Fruit fly (Drosophila melanogaster) whole organism, embryonic: ENCODE results near the gene sunn.

ENCODE experiments used
- BEAF-32 ChIP-seq: fragments of 200-800 bp; sonication (Bioruptor generic); optimal IDR thresholded peaks from 3 replicates; lab custom pipeline; 2017; ENCODE audit warnings: missing biosample characterization, missing genetic modification characterization, mild to moderate bottlenecking, moderate library complexity, missing genetic modification reagents
- CG10267 ChIP-seq: fragments of 200-800 bp; sonication (Bioruptor generic); optimal IDR thresholded peaks from 2 replicates; lab custom pipeline; 2018; ENCODE audit warnings: missing biosample characterization, mild to moderate bottlenecking, missing genetic modification characterization, moderate library complexity
- CG10654 ChIP-seq: fragments of 200-800 bp; sonication (Bioruptor generic); optimal IDR thresholded peaks from 2 replicates; lab custom pipeline; 2016; ENCODE audit warnings: missing biosample characterization, missing genetic modification characterization
- CG11504 ChIP-seq: fragments of 200-800 bp; sonication (Bioruptor generic); optimal IDR thresholded peaks from 3 replicates; lab custom pipeline; 2019; ENCODE audit warnings: missing biosample characterization, mild to moderate bottlenecking, missing genetic modification characterization, moderate library complexity
- CG11560 ChIP-seq: fragments of 200-800 bp; sonication (Bioruptor generic); IDR thresholded peaks from 3 replicates; pipeline ENCODE4 v1.3.6; 2022; ENCODE audit warnings: missing biosample characterization, missing genetic modification characterization
- CG12104 ChIP-seq: fragments of 200-800 bp; sonication (Bioruptor generic); optimal IDR thresholded peaks from 3 replicates; lab custom pipeline; 2016; ENCODE audit warnings: missing biosample characterization, missing genetic modification characterization
- CG12155 ChIP-seq: fragments of 200-800 bp; sonication (Bioruptor generic); optimal IDR thresholded peaks from 3 replicates; lab custom pipeline; 2016; ENCODE audit warnings: missing biosample characterization, missing genetic modification characterization
- CG14965 ChIP-seq: fragments of 200-800 bp; sonication (Bioruptor generic); optimal IDR thresholded peaks from 2 replicates; lab custom pipeline; 2016; ENCODE audit warnings: missing biosample characterization, missing genetic modification characterization, borderline replicate concordance
- CG15269 ChIP-seq: fragments of 200-800 bp; sonication (Bioruptor generic); optimal IDR thresholded peaks from 2 replicates; lab custom pipeline; 2018; ENCODE audit warnings: missing biosample characterization, mild to moderate bottlenecking, missing genetic modification characterization, moderate library complexity
- CG15514 ChIP-seq: fragments of 200-800 bp; sonication (Bioruptor generic); optimal IDR thresholded peaks from 3 replicates; lab custom pipeline; 2017; ENCODE audit warnings: missing biosample characterization, missing genetic modification characterization, mild to moderate bottlenecking, moderate library complexity, missing genetic modification reagents
- CG16863 ChIP-seq: fragments of 200-800 bp; sonication (Bioruptor generic); optimal IDR thresholded peaks from 3 replicates; lab custom pipeline; 2016; ENCODE audit warnings: missing biosample characterization, missing genetic modification characterization
- CG17829 ChIP-seq: fragments of 200-800 bp; optimal IDR thresholded peaks from 2 replicates; lab custom pipeline; 2019; ENCODE audit warnings: missing biosample characterization, mild to moderate bottlenecking, missing genetic modification characterization, moderate library complexity
- CG2199 ChIP-seq: fragments of 200-800 bp; sonication (Bioruptor generic); IDR thresholded peaks from 3 replicates; pipeline ENCODE4 v1.3.6; 2022; ENCODE audit warnings: missing biosample characterization, missing genetic modification characterization
- CG30020 ChIP-seq: fragments of 200-800 bp; optimal IDR thresholded peaks from 2 replicates; lab custom pipeline; 2019; ENCODE audit warnings: missing biosample characterization, mild to moderate bottlenecking, missing genetic modification characterization, moderate library complexity
- CG31388 ChIP-seq: fragments of 200-800 bp; sonication (Bioruptor generic); optimal IDR thresholded peaks from 2 replicates; lab custom pipeline; 2016; ENCODE audit warnings: missing biosample characterization, missing genetic modification characterization
- CG4360 ChIP-seq: fragments of 200-800 bp; sonication (Bioruptor generic); IDR thresholded peaks from 2 replicates; pipeline ENCODE4 v1.3.6; 2022; ENCODE audit warnings: missing biosample characterization, missing genetic modification characterization
- CG4404 ChIP-seq: fragments of 200-800 bp; sonication (Bioruptor generic); IDR thresholded peaks from 2 replicates; pipeline ENCODE4 v1.3.6; 2022; ENCODE audit warnings: missing biosample characterization, missing genetic modification characterization
- CG7745 ChIP-seq: fragments of 200-800 bp; sonication (Bioruptor generic); optimal IDR thresholded peaks from 2 replicates; lab custom pipeline; 2018; ENCODE audit warnings: missing biosample characterization, mild to moderate bottlenecking, missing genetic modification characterization, moderate library complexity
- CG7839 ChIP-seq: fragments of 200-800 bp; sonication (Bioruptor generic); optimal IDR thresholded peaks from 3 replicates; lab custom pipeline; 2018; ENCODE audit warnings: missing biosample characterization, mild to moderate bottlenecking, missing genetic modification characterization, moderate library complexity
- CTCF ChIP-seq: fragments of 200-800 bp; sonication (Bioruptor generic); optimal IDR thresholded peaks from 2 replicates; lab custom pipeline; 2017; ENCODE audit warnings: missing biosample characterization, mild to moderate bottlenecking, missing genetic modification characterization, moderate library complexity
- Camta ChIP-seq: fragments of 200-800 bp; sonication (Bioruptor generic); optimal IDR thresholded peaks from 2 replicates; lab custom pipeline; 2016; ENCODE audit warnings: missing biosample characterization, missing genetic modification characterization
- Dbx ChIP-seq: fragments of 200-800 bp; sonication (Bioruptor generic); IDR thresholded peaks from 3 replicates; pipeline ENCODE4 v1.3.6; 2022; ENCODE audit warnings: missing biosample characterization, missing genetic modification characterization
- Doc3 ChIP-seq: fragments of 200-800 bp; sonication (Bioruptor generic); IDR thresholded peaks from 3 replicates; pipeline ENCODE4 v1.3.6; 2022; ENCODE audit warnings: missing biosample characterization, missing genetic modification characterization; ENCODE audit not compliant: partially characterized antibody
- HLH54F ChIP-seq: fragments of 200-800 bp; sonication (Bioruptor generic); optimal IDR thresholded peaks from 3 replicates; lab custom pipeline; 2016; ENCODE audit warnings: missing biosample characterization, missing genetic modification characterization
- Hmx ChIP-seq: fragments of 200-800 bp; sonication (Bioruptor generic); optimal IDR thresholded peaks from 2 replicates; lab custom pipeline; 2016; ENCODE audit warnings: missing biosample characterization, missing genetic modification characterization
- Hsf ChIP-seq: fragments of 200-800 bp; sonication (Bioruptor generic); optimal IDR thresholded peaks from 3 replicates; lab custom pipeline; 2016; ENCODE audit warnings: missing biosample characterization, missing genetic modification characterization
- Mrtf ChIP-seq: fragments of 200-800 bp; sonication (Bioruptor generic); IDR thresholded peaks from 3 replicates; pipeline ENCODE4 v1.3.6; 2022; ENCODE audit warnings: missing biosample characterization, missing genetic modification characterization
- Trl ChIP-seq, 3 experiments: fragments of >200 bp in 2 of 3; fragments of 200-800 bp in 1 of 3; sonication (Bioruptor generic) in 1 of 3; optimal IDR thresholded peaks; 2 replicates in 1 of 3; 3 replicates in 2 of 3; lab custom pipeline; 2016 to 2017; ENCODE audit warnings: missing biosample characterization in 1 of 3, missing genetic modification characterization in 1 of 3
- Xbp1 ChIP-seq: fragments of 200-800 bp; sonication (Bioruptor generic); optimal IDR thresholded peaks from 3 replicates; lab custom pipeline; 2016; ENCODE audit warnings: missing biosample characterization, mild to moderate bottlenecking, missing genetic modification characterization
- ab ChIP-seq: fragments of 200-800 bp; sonication (Bioruptor generic); optimal IDR thresholded peaks from 2 replicates; lab custom pipeline; 2016; ENCODE audit warnings: missing biosample characterization, missing genetic modification characterization
- ase ChIP-seq: fragments of 200-800 bp; sonication (Bioruptor generic); IDR thresholded peaks from 3 replicates; pipeline ENCODE4 v1.3.6; 2022; ENCODE audit warnings: missing biosample characterization, missing genetic modification characterization
- cg ChIP-seq: fragments of 200-800 bp; sonication (Bioruptor generic); optimal IDR thresholded peaks from 3 replicates; lab custom pipeline; 2019; ENCODE audit warnings: missing biosample characterization, mild to moderate bottlenecking, missing genetic modification characterization, moderate library complexity
- cwo ChIP-seq: fragments of 200-800 bp; sonication (Bioruptor generic); optimal IDR thresholded peaks from 3 replicates; lab custom pipeline; 2017; ENCODE audit warnings: missing biosample characterization, missing genetic modification characterization, mild to moderate bottlenecking, moderate library complexity, missing genetic modification reagents
- h ChIP-seq: fragments of >200 bp; optimal IDR thresholded peaks from 2 replicates; lab custom pipeline; 2017
- jumu ChIP-seq: fragments of 200-800 bp; sonication (Bioruptor generic); optimal IDR thresholded peaks from 3 replicates; lab custom pipeline; 2016; ENCODE audit warnings: missing biosample characterization, missing genetic modification characterization
- lilli ChIP-seq: fragments of 200-800 bp; sonication (Bioruptor generic); optimal IDR thresholded peaks from 3 replicates; lab custom pipeline; 2016; ENCODE audit warnings: missing biosample characterization, missing genetic modification characterization
- lov ChIP-seq, 2 experiments: fragments of 200-800 bp in 1 of 2; fragments of >200 bp in 1 of 2; sonication (Bioruptor generic) in 1 of 2; IDR thresholded peaks in 1 of 2; optimal IDR thresholded peaks in 1 of 2; 2 replicates in 1 of 2; 3 replicates in 1 of 2; pipeline versions ENCODE4 v1.3.6 to Lab custom; 2017 to 2022; ENCODE audit warnings: missing biosample characterization in 1 of 2, missing genetic modification characterization in 1 of 2
- nom ChIP-seq: fragments of 200-800 bp; sonication (Bioruptor generic); optimal IDR thresholded peaks from 2 replicates; lab custom pipeline; 2017; ENCODE audit warnings: missing biosample characterization, missing genetic modification characterization, mild to moderate bottlenecking, moderate library complexity, missing genetic modification reagents
- pfk ChIP-seq: fragments of 200-800 bp; sonication (Bioruptor generic); optimal IDR thresholded peaks from 2 replicates; lab custom pipeline; 2018; ENCODE audit warnings: missing biosample characterization, mild to moderate bottlenecking, missing genetic modification characterization, moderate library complexity
- pnt ChIP-seq: fragments of 200-800 bp; sonication (Bioruptor generic); optimal IDR thresholded peaks from 3 replicates; lab custom pipeline; 2016; ENCODE audit warnings: missing biosample characterization, missing genetic modification characterization
- ro ChIP-seq: fragments of 200-800 bp; sonication (Bioruptor generic); IDR thresholded peaks from 2 replicates; pipeline ENCODE4 v1.3.6; 2022; ENCODE audit warnings: missing biosample characterization, missing genetic modification characterization
- salm ChIP-seq: fragments of 200-800 bp; sonication (Bioruptor generic); optimal IDR thresholded peaks from 2 replicates; lab custom pipeline; 2018; ENCODE audit warnings: missing biosample characterization, mild to moderate bottlenecking, missing genetic modification characterization
- sd ChIP-seq: fragments of 200-800 bp; sonication (Bioruptor generic); optimal IDR thresholded peaks from 3 replicates; lab custom pipeline; 2018; ENCODE audit warnings: missing biosample characterization, mild to moderate bottlenecking, missing genetic modification characterization, moderate library complexity
- sima ChIP-seq: fragments of 200-800 bp; sonication (Bioruptor generic); optimal IDR thresholded peaks from 2 replicates; lab custom pipeline; 2016; ENCODE audit warnings: missing biosample characterization, missing genetic modification characterization
- trh ChIP-seq: fragments of 200-800 bp; sonication (Bioruptor generic); optimal IDR thresholded peaks from 2 replicates; lab custom pipeline; 2016; ENCODE audit warnings: missing biosample characterization, missing genetic modification characterization
- tup ChIP-seq: fragments of 200-800 bp; sonication (Bioruptor generic); optimal IDR thresholded peaks from 2 replicates; lab custom pipeline; 2016; ENCODE audit warnings: missing biosample characterization, mild to moderate bottlenecking, missing genetic modification characterization, moderate library complexity
- usp ChIP-seq: fragments of >200 bp; optimal IDR thresholded peaks from 2 replicates; lab custom pipeline; 2017; ENCODE audit warnings: missing biosample characterization, missing genetic modification characterization
- zen ChIP-seq: fragments of 200-800 bp; sonication (Bioruptor generic); optimal IDR thresholded peaks from 3 replicates; lab custom pipeline; 2018; ENCODE audit warnings: missing biosample characterization, mild to moderate bottlenecking, missing genetic modification characterization, moderate library complexity

sunn gene

DNA sequence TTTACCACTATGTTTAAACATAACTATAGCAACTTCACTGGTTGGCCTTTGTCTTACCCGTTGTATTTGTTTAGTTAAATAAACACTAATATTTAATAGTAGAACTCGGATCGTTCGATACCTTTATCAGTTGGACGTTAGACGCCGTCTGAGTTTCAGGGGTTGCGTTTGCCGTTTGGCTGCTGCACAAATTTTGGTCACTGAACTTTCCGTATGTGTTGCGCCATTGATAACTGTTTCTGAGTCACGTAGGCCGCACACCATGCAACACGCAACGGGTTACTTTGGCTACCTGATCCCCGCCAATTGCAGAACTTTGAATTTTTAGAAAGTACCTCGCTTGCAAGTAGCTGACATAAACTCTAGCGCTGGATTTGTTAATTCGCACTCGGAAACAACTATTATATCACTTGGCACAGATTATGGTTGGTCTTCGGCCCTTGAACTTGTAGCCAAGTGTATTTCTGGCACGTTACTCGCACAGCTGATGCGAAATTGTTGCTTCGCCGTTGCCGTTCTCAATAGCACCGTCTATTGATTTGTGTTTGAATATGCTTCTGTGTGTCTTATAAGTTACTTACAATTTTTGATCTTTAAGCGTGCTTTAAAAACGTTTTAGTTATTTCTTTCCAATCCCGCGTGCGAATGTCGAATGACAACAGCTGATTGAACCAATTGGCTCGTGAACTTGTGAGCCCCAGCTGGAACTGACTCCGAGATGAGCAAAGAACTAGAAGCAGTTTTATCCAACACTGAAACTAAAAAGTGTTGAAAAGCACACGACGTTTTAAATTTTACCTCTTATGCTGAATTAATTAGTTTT, 31.6 kb upstream of the sunn start, which contains the start of gene Dph1 (continued):
- TF ChIP-seq CG11560 (tag; lab: Robert Waterston, UW) (peak; percentile 73), Mrtf (GFP tag; lab: Robert Waterston, UW) (peak; percentile 87; the same call in 2 of the 3 replicates), CG4404 (peak; percentile 48; the same call in 1 of the 2 replicates), CG14965 (GFP tag; lab: Kevin White, UChicago) (peak; percentile 47), ab (peak; percentile 77), CG10654 (GFP tag; lab: Kevin White, UChicago) (peak; percentile 77), cwo (peak; percentile 85), CG16863 (GFP tag; lab: Kevin White, UChicago) (peak; percentile 71), pfk (GFP tag; lab: Kevin White, UChicago) (peak; percentile 55), BEAF-32 (peak; percentile 30), CG11504 (peak; percentile 89), jumu (GFP tag; lab: Kevin White, UChicago) (peak; percentile 82), zen (tag; lab: Kevin White, UChicago) (peak; percentile 41), trh (peak; percentile 52), lilli (GFP tag; lab: Kevin White, UChicago) (peak; percentile 87), CG15514 (peak; percentile 100), tup (GFP tag; lab: Kevin White, UChicago) (peak; percentile 47), CG7839 (tag; lab: Kevin White, UChicago) (peak; percentile 88), nom (GFP tag; lab: Kevin White, UChicago) (peak; percentile 85), h (lab: Kevin White, UChicago) (no peak), CG30020 (tag; lab: Kevin White, UChicago) (peak; percentile 22), salm (tag; lab: Kevin White, UChicago) (peak; percentile 53), CG15269 (tag; lab: Kevin White, UChicago) (peak; percentile 84), Xbp1 (GFP tag; lab: Kevin White, UChicago) (peak; percentile 86), Trl (optimal IDR thresholded peaks at IDR 0.05; lab: Kevin White, UChicago) (no peak), Trl (GFP tag; optimal IDR thresholded peaks at IDR 0.05; lab: Kevin White, UChicago) (peak; percentile 78), HLH54F (peak; percentile 74), CG17829 (tag; lab: Kevin White, UChicago) (peak; percentile 82), CG7745 (tag; lab: Kevin White, UChicago) (peak; percentile 34), ro (GFP tag; lab: Robert Waterston, UW) (0 out of 2 replicates have a peak, but pooled peaks have one; percentile 20), CG12155 (peak; percentile 58), Doc3 (GFP tag; lab: Robert Waterston, UW) (peak; percentile 15; the same call in 1 of the 3 replicates), ase (GFP tag; lab: Robert Waterston, UW) (peak; percentile 78; the same call in 2 of the 3 replicates), lov (optimal IDR thresholded peaks at IDR 0.05; lab: Kevin White, UChicago) (no peak), lov (GFP tag; IDR thresholded peaks at IDR 0.05; lab: Robert Waterston, UW) (peak; percentile 67; the same call in 1 of the 3 replicates), Dbx (peak; percentile 48; the same call in 1 of the 3 replicates), CG31388 (GFP tag; lab: Kevin White, UChicago) (peak; percentile 12), CG2199 (GFP tag; lab: Robert Waterston, UW) (peak; percentile 76; the same call in 2 of the 3 replicates), cg (GFP tag; lab: Kevin White, UChicago) (no peak), Hmx (GFP tag; lab: Kevin White, UChicago) (no peak), sd (tag; lab: Kevin White, UChicago) (peak; percentile 81), CG4360 (GFP tag; lab: Robert Waterston, UW) (peak; percentile 61), usp (GFP tag; lab: Kevin White, UChicago) (no peak), CTCF (GFP tag; lab: Kevin White, UChicago) (peak; percentile 24), sima (peak; percentile 2), pnt (GFP tag; lab: Kevin White, UChicago) (peak; percentile 68), Hsf (peak; percentile 76), CG12104 (GFP tag; lab: Kevin White, UChicago) (peak; percentile 80), CG10267 (peak; percentile 96), Camta (GFP tag; lab: Kevin White, UChicago) (peak; percentile 61)
